Worm (Caenorhabditis elegans): ENCODE results near the gene C31E10.11.

ce11 chrX:13952347-13952746 lies 38.2 kb downstream of the C31E10.11 start:
- no peak for TF ChIP-seq ama-1 (optimal IDR thresholded peaks at IDR 0.05)
- no peak for TF ChIP-seq ceh-13 (GFP tag; optimal IDR thresholded peaks at IDR 0.05)
- no peak for TF ChIP-seq hnd-1 (tag; optimal IDR thresholded peaks at IDR 0.05)
- no peak for TF ChIP-seq tbx-37 (GFP tag; conservative IDR thresholded peaks at IDR 0.05)
- no peak for TF ChIP-seq pes-1 (GFP tag; IDR thresholded peaks at IDR 0.05)
- TF ChIP-seq flt-1 (GFP tag; IDR thresholded peaks at IDR 0.05): no peak
- no peak for TF ChIP-seq aly-1 (tag; optimal IDR thresholded peaks at IDR 0.05)
- TF ChIP-seq ets-7 (tag; optimal IDR thresholded peaks at IDR 0.05): no peak
- no peak for TF ChIP-seq ceh-36 (tag; optimal IDR thresholded peaks at IDR 0.05)
- no peak for TF ChIP-seq hmg-4 (GFP tag; optimal IDR thresholded peaks at IDR 0.05)
- no peak for TF ChIP-seq hmbx-1 (tag; optimal IDR thresholded peaks at IDR 0.05)

Measured in whole organism, early embryonic.